Worm (Caenorhabditis elegans) whole organism, L4/young adult: ENCODE measurements around the gene let-754.
A peak's percentile ranks its signal among the peaks of the same experiment; 100 is the strongest.

Experiments used
- W03F9.2 ChIP-seq: fragments of 150-350 bp; optimal IDR thresholded peaks from 2 replicates; lab custom pipeline; 2014; ENCODE audit warnings: missing biosample characterization, missing genetic modification characterization
- dao-5 ChIP-seq: sonication (generic microtip); optimal IDR thresholded peaks from 2 replicates; lab custom pipeline; 2016; ENCODE audit warnings: missing genotype, missing genetic modification characterization, moderate library complexity, missing compliant biosample characterization
- him-1 ChIP-seq: sonication (generic microtip); optimal IDR thresholded peaks from 2 replicates; lab custom pipeline; 2016; ENCODE audit warnings: missing genotype, missing genetic modification reagents, missing genetic modification characterization, missing compliant biosample characterization

The let-754 gene

ce11 chrIII:7953208-7953607, at the start of gene let-754:
let-754 (minus strand) TSS chrIII:7953308.
- TF ChIP-seq W03F9.2 (tag; lab: Kevin White, UChicago) (no peak), dao-5 (tag; lab: Kevin White, UChicago) (no peak), him-1 (tag; lab: Kevin White, UChicago) (no peak)

- TF ChIP-seq him-1 (tag; lab: Kevin White, UChicago) = no peak
- no peak for TF ChIP-seq W03F9.2 (tag; lab: Kevin White, UChicago)
- TF ChIP-seq dao-5 (tag; lab: Kevin White, UChicago) = no peak
Observed at ce11 chrIII:8001557-8001956, 48.4 kb upstream of the let-754 start.

ce11 chrIII:7997447-7998046, 44.4 kb upstream of the let-754 start:
- TF ChIP-seq him-1 (tag; lab: Kevin White, UChicago) (no peak), dao-5 (tag; lab: Kevin White, UChicago) (no peak), W03F9.2 (tag; lab: Kevin White, UChicago) (no peak)

ce11 chrIII:7996353-7996752, 43.2 kb upstream of the let-754 start, which contains the start of gene npr-17:
npr-17 (minus strand) TSS chrIII:7996453.
- TF ChIP-seq W03F9.2 (tag; lab: Kevin White, UChicago) (no peak), him-1 (tag; lab: Kevin White, UChicago) (no peak), dao-5 (tag; lab: Kevin White, UChicago) (no peak)

- no peak for TF ChIP-seq him-1 (tag; lab: Kevin White, UChicago)
- TF ChIP-seq W03F9.2 (tag; lab: Kevin White, UChicago) = peak; percentile 20
- no peak for TF ChIP-seq dao-5 (tag; lab: Kevin White, UChicago)
Observed at ce11 chrIII:7986585-7987171, 33.6 kb upstream of the let-754 start, which contains the start of gene hrpk-2. hrpk-2 (plus strand) TSS chrIII:7987121.

ce11 chrIII:7981938-7982337, 28.8 kb upstream of the let-754 start:
- TF ChIP-seq him-1 (tag; lab: Kevin White, UChicago) (no peak), W03F9.2 (tag; lab: Kevin White, UChicago) (no peak), dao-5 (tag; lab: Kevin White, UChicago) (no peak)

ce11 chrIII:7981233-7981632, 28.1 kb upstream of the let-754 start:
- TF ChIP-seq W03F9.2 (tag; lab: Kevin White, UChicago) (no peak), dao-5 (tag; lab: Kevin White, UChicago) (no peak), him-1 (tag; lab: Kevin White, UChicago) (no peak)

- TF ChIP-seq W03F9.2 (tag; lab: Kevin White, UChicago) = no peak
- TF ChIP-seq dao-5 (tag; lab: Kevin White, UChicago) = no peak
- no peak for TF ChIP-seq him-1 (tag; lab: Kevin White, UChicago)
Observed at ce11 chrIII:7979659-7980058, 26.6 kb upstream of the let-754 start, which contains the start of gene clp-1. clp-1 (plus strand) TSS chrIII:7979959.

- TF ChIP-seq W03F9.2 (tag; lab: Kevin White, UChicago) = no peak
- TF ChIP-seq him-1 (tag; lab: Kevin White, UChicago) = no peak
- TF ChIP-seq dao-5 (tag; lab: Kevin White, UChicago) = no peak
Observed at ce11 chrIII:7978723-7979122, 25.6 kb upstream of the let-754 start.

ce11 chrIII:7978289-7978688, 25.2 kb upstream of the let-754 start:
- TF ChIP-seq him-1 (tag; lab: Kevin White, UChicago) (no peak), dao-5 (tag; lab: Kevin White, UChicago) (no peak), W03F9.2 (tag; lab: Kevin White, UChicago) (no peak)

- TF ChIP-seq W03F9.2 (tag; lab: Kevin White, UChicago) (peak; percentile 16), him-1 (tag; lab: Kevin White, UChicago) (no peak), dao-5 (tag; lab: Kevin White, UChicago) (no peak)
Observed at ce11 chrIII:7977777-7978176, 24.7 kb upstream of the let-754 start, which contains the start of gene C06G4.4. C06G4.4 (minus strand) TSS chrIII:7977812.

- TF ChIP-seq him-1 (tag; lab: Kevin White, UChicago) = no peak
Observed at ce11 chrIII:7977224-7977623, 24.1 kb upstream of the let-754 start.

- TF ChIP-seq W03F9.2 (tag; lab: Kevin White, UChicago) = no peak
- TF ChIP-seq him-1 (tag; lab: Kevin White, UChicago) = no peak
- TF ChIP-seq dao-5 (tag; lab: Kevin White, UChicago) = no peak
Observed at ce11 chrIII:7973968-7974607, 21.0 kb upstream of the let-754 start.
